Fruit fly (Drosophila melanogaster) whole organism, embryonic: Measurements from ENCODE around the gene RASSF8.

Experiments
- Awh ChIP-seq: fragments of 200-800 bp; sonication (Bioruptor generic); IDR thresholded peaks from 2 replicates; pipeline ENCODE4, ENCODE4 v1.3.6; 2022; ENCODE audit warnings: missing biosample characterization, missing genetic modification characterization
- Blimp-1 ChIP-seq: fragments of 200-800 bp; sonication (Bioruptor generic); optimal IDR thresholded peaks from 3 replicates; lab custom pipeline; 2018; ENCODE audit warnings: missing biosample characterization, missing genetic modification characterization, mild to moderate bottlenecking, moderate library complexity, missing genetic modification reagents
- CG10267 ChIP-seq: fragments of 200-800 bp; sonication (Bioruptor generic); optimal IDR thresholded peaks from 2 replicates; lab custom pipeline; 2018; ENCODE audit warnings: missing biosample characterization, mild to moderate bottlenecking, missing genetic modification characterization, moderate library complexity
- CG11398 ChIP-seq: fragments of 200-800 bp; sonication (Bioruptor generic); optimal IDR thresholded peaks from 2 replicates; lab custom pipeline; 2016; ENCODE audit warnings: missing biosample characterization, missing genetic modification characterization
- CG12769 ChIP-seq: fragments of 200-800 bp; sonication (Bioruptor generic); optimal IDR thresholded peaks from 2 replicates; lab custom pipeline; 2019; ENCODE audit warnings: missing biosample characterization, mild to moderate bottlenecking, missing genetic modification characterization, moderate library complexity
- CG13775 ChIP-seq: fragments of 200-800 bp; sonication (Bioruptor generic); optimal IDR thresholded peaks from 3 replicates; lab custom pipeline; 2017; ENCODE audit warnings: missing biosample characterization, mild to moderate bottlenecking, missing genetic modification characterization
- CG15073 ChIP-seq: fragments of 200-800 bp; sonication (Bioruptor generic); optimal IDR thresholded peaks from 2 replicates; lab custom pipeline; 2016; ENCODE audit warnings: missing biosample characterization, missing genetic modification characterization
- CG15696 ChIP-seq: fragments of 200-800 bp; sonication (Bioruptor generic); optimal IDR thresholded peaks from 2 replicates; lab custom pipeline; 2019; ENCODE audit warnings: missing biosample characterization, mild to moderate bottlenecking, missing genetic modification characterization, moderate library complexity
- CG1602 ChIP-seq: fragments of 200-800 bp; sonication (Bioruptor generic); optimal IDR thresholded peaks from 3 replicates; lab custom pipeline; 2016; ENCODE audit warnings: missing biosample characterization, missing genetic modification characterization
- CG16813 ChIP-seq: fragments of 200-800 bp; sonication (Bioruptor generic); IDR thresholded peaks from 3 replicates; pipeline ENCODE4 v1.3.6; 2022; ENCODE audit warnings: missing biosample characterization, missing genetic modification characterization; ENCODE audit not compliant: partially characterized antibody
- CG1792 ChIP-seq: fragments of 200-800 bp; sonication (Bioruptor generic); optimal IDR thresholded peaks from 2 replicates; lab custom pipeline; 2016; ENCODE audit warnings: missing biosample characterization, missing genetic modification characterization
- CG18599 ChIP-seq: fragments of 200-800 bp; sonication (Bioruptor generic); optimal IDR thresholded peaks from 3 replicates; lab custom pipeline; 2017; ENCODE audit warnings: missing biosample characterization, missing genetic modification characterization, mild to moderate bottlenecking, moderate library complexity, missing genetic modification reagents
- CG2202 ChIP-seq: fragments of 200-800 bp; sonication (Bioruptor generic); optimal IDR thresholded peaks from 2 replicates; lab custom pipeline; 2018; ENCODE audit warnings: missing biosample characterization, mild to moderate bottlenecking, missing genetic modification characterization
- CG3281 ChIP-seq: fragments of 200-800 bp; sonication (Bioruptor generic); optimal IDR thresholded peaks from 3 replicates; lab custom pipeline; 2017; ENCODE audit warnings: missing biosample characterization, mild to moderate bottlenecking, missing genetic modification characterization
- CG33557 ChIP-seq: fragments of 200-800 bp; sonication (Bioruptor generic); optimal IDR thresholded peaks from 2 replicates; lab custom pipeline; 2019; ENCODE audit warnings: missing biosample characterization, mild to moderate bottlenecking, missing genetic modification characterization, moderate library complexity
- CG4730 ChIP-seq: fragments of 200-800 bp; sonication (Bioruptor generic); IDR thresholded peaks from 2 replicates; pipeline ENCODE4 v1.3.6; 2022; ENCODE audit warnings: missing biosample characterization, missing genetic modification characterization
- CG5245 ChIP-seq: fragments of 200-800 bp; sonication (Bioruptor generic); optimal IDR thresholded peaks from 3 replicates; lab custom pipeline; 2016; ENCODE audit warnings: missing biosample characterization, missing genetic modification characterization
- CG7839 ChIP-seq: fragments of 200-800 bp; sonication (Bioruptor generic); optimal IDR thresholded peaks from 3 replicates; lab custom pipeline; 2018; ENCODE audit warnings: missing biosample characterization, mild to moderate bottlenecking, missing genetic modification characterization, moderate library complexity
- CG8478 ChIP-seq: fragments of >200 bp; optimal IDR thresholded peaks from 2 replicates; lab custom pipeline; 2018
- CTCF ChIP-seq: fragments of 200-800 bp; sonication (Bioruptor generic); optimal IDR thresholded peaks from 2 replicates; lab custom pipeline; 2017; ENCODE audit warnings: missing biosample characterization, mild to moderate bottlenecking, missing genetic modification characterization, moderate library complexity
- Chrac-16 ChIP-seq: fragments of 200-800 bp; sonication (Bioruptor generic); optimal IDR thresholded peaks from 3 replicates; lab custom pipeline; 2016; ENCODE audit warnings: missing biosample characterization, missing genetic modification characterization
- Gug ChIP-seq: fragments of 200-800 bp; sonication (Bioruptor generic); IDR thresholded peaks from 4 replicates; pipeline ENCODE4 v1.3.6; 2022; ENCODE audit warnings: missing biosample characterization, missing genetic modification characterization
- HmgZ ChIP-seq: fragments of 200-800 bp; sonication (Bioruptor generic); optimal IDR thresholded peaks from 2 replicates; lab custom pipeline; 2018; ENCODE audit warnings: missing biosample characterization, mild to moderate bottlenecking, missing genetic modification characterization
- Hr3 ChIP-seq: fragments of 200-800 bp; sonication (Bioruptor generic); optimal IDR thresholded peaks from 3 replicates; lab custom pipeline; 2016; ENCODE audit warnings: missing biosample characterization, missing genetic modification characterization
- Mad ChIP-seq: fragments of 200-800 bp; sonication (Bioruptor generic); optimal IDR thresholded peaks from 2 replicates; lab custom pipeline; 2016; ENCODE audit warnings: missing biosample characterization, missing genetic modification characterization
- NC2α ChIP-seq: fragments of 200-800 bp; sonication (Bioruptor generic); optimal IDR thresholded peaks from 2 replicates; lab custom pipeline; 2016; ENCODE audit warnings: missing biosample characterization, missing genetic modification characterization
- NC2β ChIP-seq: fragments of 200-800 bp; sonication (Bioruptor generic); optimal IDR thresholded peaks from 2 replicates; lab custom pipeline; 2016; ENCODE audit warnings: missing biosample characterization, missing genetic modification characterization
- NFAT ChIP-seq: fragments of 200-800 bp; sonication (Bioruptor generic); IDR thresholded peaks from 2 replicates; pipeline ENCODE4 v1.3.6; 2022; ENCODE audit warnings: missing biosample characterization, missing genetic modification characterization
- Vsx1 ChIP-seq: fragments of 200-800 bp; sonication (Bioruptor generic); optimal IDR thresholded peaks from 2 replicates; lab custom pipeline; 2017; ENCODE audit warnings: missing biosample characterization, mild to moderate bottlenecking, missing genetic modification characterization, missing genetic modification reagents
- bbx ChIP-seq: fragments of 200-800 bp; sonication (Bioruptor generic); IDR thresholded peaks from 2 replicates; pipeline ENCODE4 v1.3.6; 2022; ENCODE audit warnings: missing biosample characterization, missing genetic modification characterization; ENCODE audit not compliant: partially characterized antibody
- btn ChIP-seq: fragments of 200-800 bp; sonication (Bioruptor generic); optimal IDR thresholded peaks from 2 replicates; lab custom pipeline; 2016; ENCODE audit warnings: missing biosample characterization, missing genetic modification characterization
- crol ChIP-seq: fragments of 200-800 bp; sonication (Bioruptor generic); IDR thresholded peaks from 2 replicates; pipeline ENCODE4 v1.3.6; 2022; ENCODE audit warnings: missing biosample characterization, missing genetic modification characterization
- cwo ChIP-seq: fragments of 200-800 bp; sonication (Bioruptor generic); optimal IDR thresholded peaks from 3 replicates; lab custom pipeline; 2017; ENCODE audit warnings: missing biosample characterization, missing genetic modification characterization, mild to moderate bottlenecking, moderate library complexity, missing genetic modification reagents
- dan ChIP-seq: fragments of 200-800 bp; sonication (Bioruptor generic); IDR thresholded peaks from 2 replicates; pipeline ENCODE4 v1.3.6; 2022; ENCODE audit warnings: missing biosample characterization, missing genetic modification characterization
- emc ChIP-seq: fragments of 200-800 bp; sonication (Bioruptor generic); optimal IDR thresholded peaks from 2 replicates; lab custom pipeline; 2016; ENCODE audit warnings: missing biosample characterization, missing genetic modification characterization
- fd96Cb ChIP-seq: fragments of 200-800 bp; sonication (Bioruptor generic); optimal IDR thresholded peaks from 2 replicates; lab custom pipeline; 2018; ENCODE audit warnings: missing biosample characterization, mild to moderate bottlenecking, missing genetic modification characterization, moderate library complexity
- gsb ChIP-seq: fragments of 200-800 bp; sonication (Bioruptor generic); IDR thresholded peaks from 2 replicates; pipeline ENCODE4 v1.3.6; 2022; ENCODE audit warnings: missing biosample characterization, missing genetic modification characterization
- hkb ChIP-seq, 2 experiments: fragments of 200-800 bp in 1 of 2; fragments of >200 bp in 1 of 2; sonication (Bioruptor generic) in 1 of 2; IDR thresholded peaks in 1 of 2; optimal IDR thresholded peaks in 1 of 2; 2 replicates each; pipeline versions ENCODE4 v1.3.6 to Lab custom; 2017 to 2022; ENCODE audit warnings: missing biosample characterization in 1 of 2, missing genetic modification characterization in 1 of 2
- jigr1 ChIP-seq: fragments of 200-800 bp; sonication (Bioruptor generic); IDR thresholded peaks from 3 replicates; pipeline ENCODE4 v1.3.6; 2022; ENCODE audit warnings: missing biosample characterization, missing genetic modification characterization
- maf-S ChIP-seq: fragments of 200-800 bp; sonication (Bioruptor generic); optimal IDR thresholded peaks from 2 replicates; lab custom pipeline; 2016; ENCODE audit warnings: missing biosample characterization, missing genetic modification characterization
- nau ChIP-seq: fragments of 200-800 bp; sonication (Bioruptor generic); optimal IDR thresholded peaks from 3 replicates; lab custom pipeline; 2017; ENCODE audit warnings: missing biosample characterization, mild to moderate bottlenecking, missing genetic modification characterization, missing genetic modification reagents
- nom ChIP-seq: fragments of 200-800 bp; sonication (Bioruptor generic); optimal IDR thresholded peaks from 2 replicates; lab custom pipeline; 2017; ENCODE audit warnings: missing biosample characterization, missing genetic modification characterization, mild to moderate bottlenecking, moderate library complexity, missing genetic modification reagents
- org-1 ChIP-seq: fragments of 200-800 bp; sonication (Bioruptor generic); optimal IDR thresholded peaks from 2 replicates; lab custom pipeline; 2017; ENCODE audit warnings: missing biosample characterization, missing genetic modification characterization
- pb ChIP-seq: fragments of 200-800 bp; sonication (Bioruptor generic); optimal IDR thresholded peaks from 3 replicates; lab custom pipeline; 2016; ENCODE audit warnings: missing biosample characterization, missing genetic modification characterization
- pfk ChIP-seq: fragments of 200-800 bp; sonication (Bioruptor generic); optimal IDR thresholded peaks from 2 replicates; lab custom pipeline; 2018; ENCODE audit warnings: missing biosample characterization, mild to moderate bottlenecking, missing genetic modification characterization, moderate library complexity
- ro ChIP-seq: fragments of 200-800 bp; sonication (Bioruptor generic); IDR thresholded peaks from 2 replicates; pipeline ENCODE4 v1.3.6; 2022; ENCODE audit warnings: missing biosample characterization, missing genetic modification characterization
- row ChIP-seq: fragments of 200-800 bp; sonication (Bioruptor generic); IDR thresholded peaks from 3 replicates; pipeline ENCODE4 v1.3.6; 2022; ENCODE audit warnings: missing biosample characterization, missing genetic modification characterization
- slou ChIP-seq: fragments of 200-800 bp; sonication (Bioruptor generic); optimal IDR thresholded peaks from 3 replicates; lab custom pipeline; 2016; ENCODE audit warnings: missing biosample characterization, missing genetic modification characterization
- so ChIP-seq: fragments of 200-800 bp; sonication (Bioruptor generic); IDR thresholded peaks from 3 replicates; pipeline ENCODE4 v1.3.6; 2022; ENCODE audit warnings: missing biosample characterization, missing genetic modification characterization
- sug ChIP-seq: fragments of 200-800 bp; optimal IDR thresholded peaks from 2 replicates; lab custom pipeline; 2019; ENCODE audit warnings: missing biosample characterization, mild to moderate bottlenecking, missing genetic modification characterization, moderate library complexity
- wdn ChIP-seq: fragments of 200-800 bp; sonication (Bioruptor generic); IDR thresholded peaks from 2 replicates; pipeline ENCODE4 v1.3.6; 2022; ENCODE audit warnings: missing biosample characterization, missing genetic modification characterization

The RASSF8 gene

dm6 chr3R:25684859-25685258 lies 23.3 kb downstream of the RASSF8 start, which contains the start of gene RpL27 (continued):
- no peak for TF ChIP-seq hkb (optimal IDR thresholded peaks at IDR 0.05; lab: Kevin White, UChicago)
- TF ChIP-seq hkb (GFP tag; IDR thresholded peaks at IDR 0.05; lab: Robert Waterston, UW) = peak; percentile 84
- peak; percentile 12 for TF ChIP-seq org-1 (GFP tag; lab: Kevin White, UChicago)
- peak; percentile 31 for TF ChIP-seq fd96Cb (tag; lab: Kevin White, UChicago)
- TF ChIP-seq bbx (GFP tag; lab: Robert Waterston, UW) = peak; percentile 80
- peak; percentile 96 for TF ChIP-seq NC2β (GFP tag; lab: Kevin White, UChicago)
- peak; percentile 81 for TF ChIP-seq CG13775 (GFP tag; lab: Kevin White, UChicago)
- peak; percentile 78 for TF ChIP-seq CG7839 (tag; lab: Kevin White, UChicago)
- TF ChIP-seq pfk (GFP tag; lab: Kevin White, UChicago) = peak; percentile 79
- TF ChIP-seq Hr3 = peak; percentile 37
- TF ChIP-seq ro = no peak
- TF ChIP-seq CG18599 (GFP tag; lab: Kevin White, UChicago) = peak; percentile 83
- peak; percentile 71 for TF ChIP-seq CG33557
- 0 out of 2 replicates have a peak, but pooled peaks have one; percentile 52 for TF ChIP-seq wdn
- TF ChIP-seq CG4730 = peak; percentile 31; the same call in 1 of the 2 replicates
- peak; percentile 88 for TF ChIP-seq Vsx1 (GFP tag; lab: Kevin White, UChicago)
- 0 out of 2 replicates have a peak, but pooled peaks have one; percentile 38 for TF ChIP-seq Awh (GFP tag; lab: Robert Waterston, UW)
- peak; percentile 27 for TF ChIP-seq CG1792 (GFP tag; lab: Kevin White, UChicago)
- TF ChIP-seq sug (tag; lab: Kevin White, UChicago) = peak; percentile 84
- TF ChIP-seq emc (GFP tag; lab: Kevin White, UChicago) = peak; percentile 88
- peak; percentile 57 for TF ChIP-seq CG11398 (GFP tag; lab: Kevin White, UChicago)
- 0 out of 2 replicates have a peak, but pooled peaks have one; percentile 41 for TF ChIP-seq gsb (GFP tag; lab: Robert Waterston, UW)
- TF ChIP-seq pb = peak; percentile 87
- TF ChIP-seq Mad = peak; percentile 17
- peak; percentile 45 for TF ChIP-seq NC2α (GFP tag; lab: Kevin White, UChicago)
- peak; percentile 24 for TF ChIP-seq crol
- peak; percentile 86 for TF ChIP-seq nom
- TF ChIP-seq Blimp-1 (GFP tag; lab: Kevin White, UChicago) = no peak
- TF ChIP-seq NFAT = peak; percentile 81
- TF ChIP-seq Chrac-16 (GFP tag; lab: Kevin White, UChicago) = peak; percentile 31
- TF ChIP-seq CG5245 (GFP tag; lab: Kevin White, UChicago) = peak; percentile 65
- peak; percentile 28 for TF ChIP-seq slou
- no peak for TF ChIP-seq jigr1 (GFP tag; lab: Robert Waterston, UW)
- TF ChIP-seq CG3281 (GFP tag; lab: Kevin White, UChicago) = peak; percentile 92
- peak; percentile 87 for TF ChIP-seq nau
- peak; percentile 69 for TF ChIP-seq CG2202 (tag; lab: Kevin White, UChicago)
- peak; percentile 46 for TF ChIP-seq CG15696 (tag; lab: Kevin White, UChicago)
- peak; percentile 77 for TF ChIP-seq CG12769 (tag; lab: Kevin White, UChicago)
- peak; percentile 82 for TF ChIP-seq HmgZ (tag; lab: Kevin White, UChicago)
- TF ChIP-seq maf-S (GFP tag; lab: Kevin White, UChicago) = peak; percentile 81
- peak; percentile 71 for TF ChIP-seq CG16813
- TF ChIP-seq Gug (GFP tag; lab: Robert Waterston, UW) = no peak
- no peak for TF ChIP-seq CG15073 (GFP tag; lab: Kevin White, UChicago)
- TF ChIP-seq cwo = peak; percentile 68
- peak; percentile 64 for TF ChIP-seq CTCF
- no peak for TF ChIP-seq CG8478 (lab: Kevin White, UChicago)
- peak; percentile 38 for TF ChIP-seq btn (GFP tag; lab: Kevin White, UChicago)
- peak; percentile 61; the same call in 1 of the 3 replicates for TF ChIP-seq so (GFP tag; lab: Robert Waterston, UW)
- no peak for TF ChIP-seq dan (GFP tag; lab: Robert Waterston, UW)
- TF ChIP-seq row (GFP tag; lab: Robert Waterston, UW) = peak; percentile 39; the same call in 1 of the 3 replicates
- TF ChIP-seq CG10267 (tag; lab: Kevin White, UChicago) = peak; percentile 81
- peak; percentile 47 for TF ChIP-seq CG1602 (GFP tag; lab: Kevin White, UChicago)
